Fruit fly (Drosophila melanogaster) whole organism, prepupa: ENCODE results near the gene CG18662.

ENCODE experiments used
- Blimp-1 ChIP-seq: fragments of 200-800 bp; sonication (Bioruptor generic); optimal IDR thresholded peaks from 3 replicates; lab custom pipeline; 2017; ENCODE audit warnings: missing biosample characterization, missing genetic modification characterization, mild to moderate bottlenecking, moderate library complexity, missing genetic modification reagents
- CG10631 ChIP-seq: fragments of 200-800 bp; sonication (Bioruptor generic); optimal IDR thresholded peaks from 2 replicates; lab custom pipeline; 2016; ENCODE audit warnings: missing biosample characterization, missing genetic modification characterization
- CG11902 ChIP-seq: fragments of 200-800 bp; sonication (Bioruptor generic); optimal IDR thresholded peaks from 3 replicates; lab custom pipeline; 2016; ENCODE audit warnings: missing biosample characterization, missing genetic modification characterization
- CG15336 ChIP-seq: fragments of 200-800 bp; sonication (Bioruptor generic); IDR thresholded peaks from 2 replicates; pipeline ENCODE4 v1.3.6; 2022; ENCODE audit warnings: missing biosample characterization, missing genetic modification characterization
- CG3032 ChIP-seq: fragments of 200-800 bp; optimal IDR thresholded peaks from 2 replicates; lab custom pipeline; 2019; ENCODE audit warnings: missing biosample characterization, mild to moderate bottlenecking, missing genetic modification characterization, moderate library complexity
- CG31627 ChIP-seq: fragments of 200-800 bp; sonication (Bioruptor generic); optimal IDR thresholded peaks from 3 replicates; lab custom pipeline; 2016; ENCODE audit warnings: missing biosample characterization, missing genetic modification characterization
- CG32006 ChIP-seq: fragments of 200-800 bp; sonication (Bioruptor generic); optimal IDR thresholded peaks from 3 replicates; lab custom pipeline; 2017; ENCODE audit warnings: missing biosample characterization, mild to moderate bottlenecking, missing genetic modification characterization
- CG3919 ChIP-seq: fragments of 200-800 bp; sonication (Bioruptor generic); optimal IDR thresholded peaks from 3 replicates; lab custom pipeline; 2016; ENCODE audit warnings: missing biosample characterization, missing genetic modification characterization
- CG6163 ChIP-seq: fragments of 200-800 bp; sonication (Bioruptor generic); IDR thresholded peaks from 3 replicates; pipeline ENCODE4 v1.3.6; 2022; ENCODE audit warnings: missing biosample characterization, missing genetic modification characterization
- CG6276 ChIP-seq: fragments of 200-800 bp; sonication (Bioruptor generic); optimal IDR thresholded peaks from 2 replicates; lab custom pipeline; 2017; ENCODE audit warnings: missing biosample characterization, mild to moderate bottlenecking, missing genetic modification characterization
- CG6792 ChIP-seq: fragments of 200-800 bp; sonication (Bioruptor generic); optimal IDR thresholded peaks from 3 replicates; lab custom pipeline; 2016; ENCODE audit warnings: missing biosample characterization, missing genetic modification characterization
- CG6808 ChIP-seq: fragments of 200-800 bp; sonication (Bioruptor generic); optimal IDR thresholded peaks from 3 replicates; lab custom pipeline; 2017; ENCODE audit warnings: missing biosample characterization, missing genetic modification characterization, mild to moderate bottlenecking, moderate library complexity, missing genetic modification reagents
- CG6854 ChIP-seq: fragments of 200-800 bp; sonication (Bioruptor generic); optimal IDR thresholded peaks from 2 replicates; lab custom pipeline; 2017; ENCODE audit warnings: missing biosample characterization, mild to moderate bottlenecking, missing genetic modification characterization
- CG8119 ChIP-seq: fragments of 200-800 bp; sonication (Bioruptor generic); IDR thresholded peaks from 3 replicates; pipeline ENCODE4 v1.3.6; 2022; ENCODE audit warnings: missing biosample characterization, missing genetic modification characterization
- CG8319 ChIP-seq: fragments of 200-800 bp; sonication (Bioruptor generic); optimal IDR thresholded peaks from 3 replicates; lab custom pipeline; 2016; ENCODE audit warnings: missing biosample characterization, missing genetic modification characterization
- CG8632 ChIP-seq: fragments of 200-800 bp; sonication (Bioruptor generic); optimal IDR thresholded peaks from 3 replicates; lab custom pipeline; 2016; ENCODE audit warnings: missing biosample characterization, missing genetic modification characterization
- CG9139 ChIP-seq: fragments of 200-800 bp; sonication (Bioruptor generic); optimal IDR thresholded peaks from 3 replicates; lab custom pipeline; 2017; ENCODE audit warnings: missing biosample characterization, mild to moderate bottlenecking, missing genetic modification characterization
- Eip75B ChIP-seq: fragments of 200-800 bp; sonication (Bioruptor generic); optimal IDR thresholded peaks from 3 replicates; lab custom pipeline; 2016; ENCODE audit warnings: missing biosample characterization, missing genetic modification characterization
- Eip78C ChIP-seq: fragments of 200-800 bp; sonication (Bioruptor generic); peaks from one replicate; lab custom pipeline; 2016; ENCODE audit warnings: missing biosample characterization, missing genetic modification characterization
- Ets96B ChIP-seq: fragments of 200-800 bp; optimal IDR thresholded peaks from 2 replicates; lab custom pipeline; 2019; ENCODE audit warnings: missing biosample characterization, mild to moderate bottlenecking, missing genetic modification characterization, moderate library complexity
- Gug ChIP-seq: fragments of 200-800 bp; sonication (Bioruptor generic); IDR thresholded peaks from 2 replicates; pipeline ENCODE4 v1.3.6; 2022; ENCODE audit warnings: missing biosample characterization, missing genetic modification characterization
- Hr39 ChIP-seq: fragments of 200-800 bp; sonication (Bioruptor generic); optimal IDR thresholded peaks from 2 replicates; lab custom pipeline; 2016; ENCODE audit warnings: missing biosample characterization, missing genetic modification characterization
- Hr4 ChIP-seq: fragments of 200-800 bp; sonication (Bioruptor generic); optimal IDR thresholded peaks from 3 replicates; lab custom pipeline; 2016; ENCODE audit warnings: missing biosample characterization, missing genetic modification characterization
- Met ChIP-seq: fragments of 200-800 bp; sonication (Bioruptor generic); optimal IDR thresholded peaks from 3 replicates; lab custom pipeline; 2016; ENCODE audit warnings: missing biosample characterization, missing genetic modification characterization
- Smox ChIP-seq: fragments of 200-800 bp; sonication (Bioruptor generic); optimal IDR thresholded peaks from 3 replicates; lab custom pipeline; 2016; ENCODE audit warnings: missing biosample characterization, missing genetic modification characterization
- Sox102F ChIP-seq: fragments of 200-800 bp; sonication (Bioruptor generic); optimal IDR thresholded peaks from 2 replicates; lab custom pipeline; 2016; ENCODE audit warnings: missing biosample characterization, mild to moderate bottlenecking, missing genetic modification characterization
- Sox14 ChIP-seq: fragments of 200-800 bp; sonication (Bioruptor generic); optimal IDR thresholded peaks from 3 replicates; lab custom pipeline; 2016; ENCODE audit warnings: missing biosample characterization, missing genetic modification characterization
- Sox15 ChIP-seq: fragments of 200-800 bp; sonication (Bioruptor generic); optimal IDR thresholded peaks from 3 replicates; lab custom pipeline; 2016; ENCODE audit warnings: missing biosample characterization, missing genetic modification characterization
- achi ChIP-seq: fragments of 200-800 bp; sonication (Bioruptor generic); optimal IDR thresholded peaks from 3 replicates; lab custom pipeline; 2016; ENCODE audit warnings: missing biosample characterization, missing genetic modification characterization
- acj6 ChIP-seq: fragments of 200-800 bp; sonication (Bioruptor generic); optimal IDR thresholded peaks from 3 replicates; lab custom pipeline; 2016; ENCODE audit warnings: missing biosample characterization, missing genetic modification characterization
- cyc ChIP-seq: fragments of 200-800 bp; sonication (Bioruptor generic); optimal IDR thresholded peaks from 3 replicates; lab custom pipeline; 2016; ENCODE audit warnings: missing biosample characterization, missing genetic modification characterization
- dac ChIP-seq: fragments of 200-800 bp; sonication (Bioruptor generic); optimal IDR thresholded peaks from 2 replicates; lab custom pipeline; 2017; ENCODE audit warnings: missing biosample characterization, mild to moderate bottlenecking, missing genetic modification characterization
- dsx ChIP-seq: fragments of 200-800 bp; optimal IDR thresholded peaks from 3 replicates; lab custom pipeline; 2019; ENCODE audit warnings: missing biosample characterization, mild to moderate bottlenecking, missing genetic modification characterization, moderate library complexity; ENCODE audit not compliant: poor library complexity, severe bottlenecking
- eg ChIP-seq: fragments of 200-800 bp; sonication (Bioruptor generic); IDR thresholded peaks from 3 replicates; pipeline ENCODE4 v1.3.6; 2022; ENCODE audit warnings: missing biosample characterization, missing genetic modification characterization
- esn ChIP-seq: fragments of 200-800 bp; sonication (Bioruptor generic); optimal IDR thresholded peaks from 2 replicates; lab custom pipeline; 2016; ENCODE audit warnings: missing biosample characterization, mild to moderate bottlenecking, missing genetic modification characterization, moderate library complexity
- fd59A ChIP-seq: fragments of 200-800 bp; sonication (Bioruptor generic); optimal IDR thresholded peaks from 2 replicates; lab custom pipeline; 2017; ENCODE audit warnings: missing biosample characterization, mild to moderate bottlenecking, missing genetic modification characterization, missing genetic modification reagents
- fkh ChIP-seq: fragments of 200-800 bp; sonication (Bioruptor generic); optimal IDR thresholded peaks from 3 replicates; lab custom pipeline; 2017; ENCODE audit warnings: missing biosample characterization, mild to moderate bottlenecking, missing genetic modification characterization, moderate library complexity
- net ChIP-seq: fragments of 200-800 bp; sonication (Bioruptor generic); optimal IDR thresholded peaks from 3 replicates; lab custom pipeline; 2016; ENCODE audit warnings: missing biosample characterization, missing genetic modification characterization
- pdm3 ChIP-seq: fragments of 200-800 bp; sonication (Bioruptor generic); optimal IDR thresholded peaks from 3 replicates; lab custom pipeline; 2016; ENCODE audit warnings: missing biosample characterization, missing genetic modification characterization
- salr ChIP-seq, 2 experiments: fragments of 200-800 bp; sonication (Bioruptor generic); optimal IDR thresholded peaks; 3 replicates each; lab custom pipeline; 2016 to 2018; ENCODE audit warnings: missing biosample characterization in 2 of 2, missing genetic modification characterization in 2 of 2, mild to moderate bottlenecking in 1 of 2
- ss ChIP-seq, 2 experiments: fragments of 200-800 bp; sonication (Bioruptor generic); optimal IDR thresholded peaks; 2 replicates in 1 of 2; 3 replicates in 1 of 2; lab custom pipeline; 2017 to 2018; ENCODE audit warnings: mild to moderate bottlenecking in 2 of 2, missing biosample characterization in 2 of 2, missing genetic modification characterization in 2 of 2, moderate library complexity in 1 of 2
- svp ChIP-seq: fragments of 200-800 bp; sonication (Bioruptor generic); peaks from one replicate; lab custom pipeline; 2016; ENCODE audit warnings: missing biosample characterization, missing genetic modification characterization
- topi ChIP-seq: fragments of 200-800 bp; sonication (Bioruptor generic); optimal IDR thresholded peaks from 3 replicates; lab custom pipeline; 2016; ENCODE audit warnings: missing biosample characterization, missing genetic modification characterization
- vri ChIP-seq: fragments of 200-800 bp; sonication (Bioruptor generic); optimal IDR thresholded peaks from 3 replicates; lab custom pipeline; 2016; ENCODE audit warnings: missing biosample characterization, mild to moderate bottlenecking, missing genetic modification characterization

Gene CG18662

DNA sequence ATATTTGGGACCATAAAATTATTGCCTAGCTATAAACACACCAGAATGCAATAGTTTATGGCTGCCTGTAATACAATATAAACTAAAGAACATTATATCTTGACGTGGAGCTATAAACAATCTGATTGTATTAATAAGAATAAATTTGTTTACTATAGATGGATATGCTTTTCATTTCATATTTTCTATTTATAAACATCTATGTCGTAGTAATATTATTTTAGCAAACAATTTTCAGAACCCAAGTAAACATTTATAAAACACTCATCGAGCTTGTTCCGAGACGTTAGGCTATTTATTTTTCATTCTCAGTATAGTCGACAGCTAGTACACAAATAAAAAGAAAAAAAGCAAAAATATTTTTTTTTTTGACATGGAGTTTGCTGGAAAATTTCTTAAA, at the start of gene CG18662:
CG18662 (plus strand) TSS at position 301 of the 400 bp plus-strand sequence.
- TF ChIP-seq CG6792 (GFP tag; lab: Kevin White, UChicago) (no peak), dac (GFP tag; lab: Kevin White, UChicago) (no peak), net (GFP tag; lab: Kevin White, UChicago) (no peak), CG9139 (no peak), esn (GFP tag; lab: Kevin White, UChicago) (no peak), CG31627 (no peak), CG10631 (GFP tag; lab: Kevin White, UChicago) (no peak), eg (GFP tag; lab: Robert Waterston, UW) (no peak)

- no peak for TF ChIP-seq acj6
- no peak for TF ChIP-seq CG15336 (GFP tag; lab: Robert Waterston, UW)
- no peak for TF ChIP-seq CG6163 (GFP tag; lab: Robert Waterston, UW)
- no peak for TF ChIP-seq CG8119
- TF ChIP-seq CG3032 (tag; lab: Kevin White, UChicago), result no peak
- no peak for TF ChIP-seq Gug (GFP tag; lab: Robert Waterston, UW)
- TF ChIP-seq Eip78C (GFP tag; lab: Kevin White, UChicago), result no peak
- TF ChIP-seq CG32006 (GFP tag; lab: Kevin White, UChicago), result no peak
- no peak for TF ChIP-seq Smox (GFP tag; lab: Kevin White, UChicago)
- no peak for TF ChIP-seq pdm3 (GFP tag; lab: Kevin White, UChicago)
- TF ChIP-seq CG8319 (GFP tag; lab: Kevin White, UChicago), result no peak
- TF ChIP-seq CG6854 (GFP tag; lab: Kevin White, UChicago), result no peak
- TF ChIP-seq, all 60 proteins: peak for 0
These were observed 49.3 kb upstream of the CG18662 start for dm6 chr2L:8931176-8931575.

- TF ChIP-seq CG6276 (GFP tag; lab: Kevin White, UChicago), result no peak
- TF ChIP-seq CG8119, result no peak
- TF ChIP-seq CG9139, result no peak
- no peak for TF ChIP-seq Hr39 (GFP tag; lab: Kevin White, UChicago)
- no peak for TF ChIP-seq Sox102F
- no peak for TF ChIP-seq Eip78C (GFP tag; lab: Kevin White, UChicago)
- no peak for TF ChIP-seq CG6792 (GFP tag; lab: Kevin White, UChicago)
- TF ChIP-seq CG8319 (GFP tag; lab: Kevin White, UChicago), result no peak
- no peak for TF ChIP-seq topi (GFP tag; lab: Kevin White, UChicago)
- TF ChIP-seq Met, result no peak
- TF ChIP-seq Ets96B (tag; lab: Kevin White, UChicago), result no peak
- TF ChIP-seq dsx (GFP tag; lab: Kevin White, UChicago), result no peak
- TF ChIP-seq dac (GFP tag; lab: Kevin White, UChicago), result no peak
- no peak for TF ChIP-seq Sox15 (GFP tag; lab: Kevin White, UChicago)
- no peak for TF ChIP-seq CG3032 (tag; lab: Kevin White, UChicago)
- no peak for TF ChIP-seq esn (GFP tag; lab: Kevin White, UChicago)
- no peak for TF ChIP-seq vri (GFP tag; lab: Kevin White, UChicago)
- TF ChIP-seq ss (GFP tag; optimal IDR thresholded peaks at IDR 0.05; lab: Kevin White, UChicago), result no peak
- TF ChIP-seq CG6163 (GFP tag; lab: Robert Waterston, UW), result no peak
These were observed 46.7 kb upstream of the CG18662 start, which contains the start of gene Tsp29Fa for dm6 chr2L:8933710-8934242. Tsp29Fa (plus strand) TSS chr2L:8933962.

dm6 chr2L:8937003-8937402, 43.5 kb upstream of the CG18662 start, which contains the start of gene Tsp29Fb:
Tsp29Fb (plus strand) TSS chr2L:8937390.
- TF ChIP-seq dac (GFP tag; lab: Kevin White, UChicago) (no peak), net (GFP tag; lab: Kevin White, UChicago) (peak; percentile 44), acj6 (peak; percentile 63), CG11902 (GFP tag; lab: Kevin White, UChicago) (peak; percentile 20), esn (GFP tag; lab: Kevin White, UChicago) (peak; percentile 75), CG15336 (GFP tag; lab: Robert Waterston, UW) (peak; percentile 53; the same call in 1 of the 2 replicates), Met (peak; percentile 76), salr (GFP tag; optimal IDR thresholded peaks at IDR 0.05; lab: Kevin White, UChicago) (peak in 1 of 2 experiments; percentile 40), Sox14 (GFP tag; lab: Kevin White, UChicago) (peak; percentile 61), CG8632 (GFP tag; lab: Kevin White, UChicago) (peak; percentile 61), Blimp-1 (GFP tag; lab: Kevin White, UChicago) (peak; percentile 38), CG10631 (GFP tag; lab: Kevin White, UChicago) (peak; percentile 30), CG9139 (no peak), svp (peak; percentile 91), Ets96B (tag; lab: Kevin White, UChicago) (no peak), Hr4 (peak; percentile 53), achi (peak; percentile 49), fd59A (GFP tag; lab: Kevin White, UChicago) (no peak), cyc (peak; percentile 50), CG6808 (GFP tag; lab: Kevin White, UChicago) (no peak), Eip78C (GFP tag; lab: Kevin White, UChicago) (peak; percentile 89), Eip75B (GFP tag; lab: Kevin White, UChicago) (peak; percentile 48), CG3919 (GFP tag; lab: Kevin White, UChicago) (no peak), fkh (GFP tag; lab: Kevin White, UChicago) (no peak)
